Fruit fly (Drosophila melanogaster) S2 (cell line): ENCODE data around the gene CG13065.

ENCODE experiments used
- CG8478 ChIP-seq: fragments of >200 bp; optimal IDR thresholded peaks from 2 replicates; lab custom pipeline; 2018
- CTCF ChIP-seq, 2 experiments: fragments of >200 bp; optimal IDR thresholded peaks; 2 replicates each; lab custom pipeline; 2018

DNA sequence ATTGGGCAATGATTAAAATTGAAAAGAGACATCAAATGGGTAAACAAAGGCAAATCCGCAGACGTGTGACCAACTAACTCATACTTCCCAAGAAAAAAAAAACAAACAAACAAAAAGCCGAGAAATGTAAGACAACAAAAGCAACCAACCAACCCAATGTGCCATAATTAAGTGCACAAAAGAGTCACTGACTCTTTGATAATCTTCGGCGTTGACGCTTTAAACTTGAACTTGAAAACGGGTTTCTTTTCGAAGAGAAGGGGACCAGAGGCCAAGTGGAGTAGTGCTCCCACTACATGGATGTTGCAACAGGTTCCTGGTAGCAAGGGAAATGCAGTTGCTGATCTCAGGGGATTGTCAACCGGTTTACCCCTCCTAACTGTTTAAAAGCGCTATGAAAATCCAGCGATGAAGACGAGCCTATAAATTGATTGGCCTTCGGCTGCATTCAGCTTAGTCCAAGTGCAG, 2.8 kb downstream of the CG13065 start, which contains the start of gene CG13064:
- no peak for TF ChIP-seq CG8478 (lab: Kevin White, UChicago)
- no peak for TF ChIP-seq CTCF (optimal IDR thresholded peaks at IDR 0.05; lab: Kevin White, UChicago)
